Worm (Caenorhabditis elegans) whole organism, L2 larva: ENCODE measurements around the gene bath-1.
"Not testable (repeated sequence)": the region's sequence is repeated elsewhere in the genome, so short reads cannot be mapped to it uniquely, and the experiment has no call there.

Experiments
- F13H6.1 ChIP-seq: sonication (generic microtip); optimal IDR thresholded peaks from 2 replicates; lab custom pipeline; 2016; ENCODE audit warnings: missing genetic modification characterization, missing compliant biosample characterization
- R02D3.7 ChIP-seq: fragments of 150-350 bp; optimal IDR thresholded peaks from 2 replicates; lab custom pipeline; 2014; ENCODE audit warnings: missing biosample characterization, missing genetic modification characterization
- Y55F3AM.14 ChIP-seq: fragments of 200-800 bp; sonication (Bioruptor generic); optimal IDR thresholded peaks from 2 replicates; lab custom pipeline; 2018; ENCODE audit warnings: mild to moderate bottlenecking, missing genetic modification characterization, missing compliant biosample characterization
- ZK546.5 ChIP-seq: sonication (generic microtip); optimal IDR thresholded peaks from 2 replicates; lab custom pipeline; 2017; ENCODE audit warnings: missing biosample characterization, missing genetic modification characterization
- aly-2 ChIP-seq: fragments of 150-350 bp; optimal IDR thresholded peaks from 2 replicates; lab custom pipeline; 2014; ENCODE audit warnings: missing biosample characterization, missing genetic modification characterization
- ama-1 ChIP-seq: fragments of 150-350 bp; optimal IDR thresholded peaks from 2 replicates; lab custom pipeline; 2018; ENCODE audit warnings: inconsistent platforms
- ceh-16 ChIP-seq: fragments of 150-350 bp; optimal IDR thresholded peaks from 2 replicates; lab custom pipeline; 2014; ENCODE audit warnings: missing biosample characterization, missing genetic modification characterization
- ceh-82 ChIP-seq: fragments of 150-350 bp; optimal IDR thresholded peaks from 2 replicates; lab custom pipeline; 2014; ENCODE audit warnings: missing biosample characterization, missing genetic modification characterization
- crh-2 ChIP-seq: sonication (generic microtip); optimal IDR thresholded peaks from 2 replicates; lab custom pipeline; 2017; ENCODE audit warnings: missing biosample characterization, missing genetic modification characterization
- elt-1 ChIP-seq: fragments of 150-350 bp; optimal IDR thresholded peaks from 2 replicates; lab custom pipeline; 2014; ENCODE audit warnings: missing biosample characterization, missing genetic modification characterization
- fos-1 ChIP-seq: fragments of 150-350 bp; optimal IDR thresholded peaks from 2 replicates; lab custom pipeline; 2014; ENCODE audit warnings: missing biosample characterization, missing genetic modification characterization
- gmeb-1 ChIP-seq: fragments of 150-350 bp; optimal IDR thresholded peaks from 2 replicates; lab custom pipeline; 2014; ENCODE audit warnings: missing biosample characterization, missing genetic modification characterization
- lin-11 ChIP-seq: fragments of 150-350 bp; sonication (generic microtip); optimal IDR thresholded peaks from 2 replicates; lab custom pipeline; 2014; ENCODE audit warnings: missing biosample characterization, missing genetic modification characterization, inconsistent platforms, mixed read lengths
- lin-13 ChIP-seq: fragments of 150-350 bp; optimal IDR thresholded peaks from 2 replicates; lab custom pipeline; 2014; ENCODE audit warnings: missing biosample characterization, missing genetic modification reagents, missing genetic modification characterization
- lsy-2 ChIP-seq, 2 experiments: fragments of 150-350 bp in 1 of 2; sonication (generic microtip) in 1 of 2; optimal IDR thresholded peaks; 2 replicates each; lab custom pipeline; 2014 to 2017; ENCODE audit warnings: missing biosample characterization in 2 of 2, missing genetic modification characterization in 2 of 2
- mab-5 ChIP-seq: fragments of 150-350 bp; optimal IDR thresholded peaks from 2 replicates; lab custom pipeline; 2014; ENCODE audit warnings: missing biosample characterization, missing genetic modification characterization
- nhr-10 ChIP-seq: sonication (generic microtip); optimal IDR thresholded peaks from 2 replicates; lab custom pipeline; 2017; ENCODE audit warnings: missing biosample characterization, missing genetic modification characterization
- nhr-11 ChIP-seq: fragments of 150-350 bp; optimal IDR thresholded peaks from 2 replicates; lab custom pipeline; 2014; ENCODE audit warnings: missing biosample characterization, missing genetic modification characterization
- nhr-129 ChIP-seq: fragments of 150-350 bp; optimal IDR thresholded peaks from 2 replicates; lab custom pipeline; 2014; ENCODE audit warnings: missing biosample characterization, missing genetic modification characterization
- nhr-21 ChIP-seq: fragments of 150-350 bp; optimal IDR thresholded peaks from 2 replicates; lab custom pipeline; 2014; ENCODE audit warnings: missing biosample characterization, missing genetic modification characterization
- nhr-23 ChIP-seq: fragments of 150-350 bp; optimal IDR thresholded peaks from 2 replicates; lab custom pipeline; 2014; ENCODE audit warnings: missing biosample characterization, missing genetic modification reagents, missing genetic modification characterization
- nhr-6 ChIP-seq: fragments of 150-350 bp; optimal IDR thresholded peaks from 2 replicates; lab custom pipeline; 2014; ENCODE audit warnings: missing biosample characterization, missing genetic modification characterization
- nhr-77 ChIP-seq: fragments of 150-350 bp; optimal IDR thresholded peaks from 2 replicates; lab custom pipeline; 2014; ENCODE audit warnings: missing biosample characterization, missing genetic modification characterization
- sem-4 ChIP-seq: fragments of 150-350 bp; optimal IDR thresholded peaks from 2 replicates; lab custom pipeline; 2014; ENCODE audit warnings: missing biosample characterization, missing genetic modification reagents, missing genetic modification characterization
- skn-1 ChIP-seq: sonication (generic microtip); optimal IDR thresholded peaks from 2 replicates; lab custom pipeline; 2017; ENCODE audit warnings: missing biosample characterization, missing genetic modification characterization
- sma-3 ChIP-seq: sonication (generic microtip); optimal IDR thresholded peaks from 2 replicates; lab custom pipeline; 2016; ENCODE audit warnings: missing genetic modification reagents, missing genetic modification characterization, missing compliant biosample characterization
- sma-9 ChIP-seq, 2 experiments: fragments of 150-350 bp in 1 of 2; sonication (generic microtip) in 1 of 2; optimal IDR thresholded peaks; 2 replicates each; lab custom pipeline; 2014 to 2016; ENCODE audit warnings: missing genetic modification characterization in 2 of 2, mild to moderate bottlenecking in 1 of 2, missing biosample characterization in 1 of 2, missing compliant biosample characterization in 1 of 2, missing genetic modification reagents in 1 of 2, moderate library complexity in 1 of 2
- snpc-4 ChIP-seq: fragments of 150-350 bp; optimal IDR thresholded peaks from 2 replicates; lab custom pipeline; 2014; ENCODE audit warnings: missing biosample characterization, missing genetic modification characterization
- unc-55 ChIP-seq: fragments of 150-350 bp; sonication (generic microtip); optimal IDR thresholded peaks from 3 replicates; lab custom pipeline; 2014; ENCODE audit warnings: missing biosample characterization, missing genetic modification reagents, missing genetic modification characterization
- unc-62 ChIP-seq: fragments of 150-350 bp; optimal IDR thresholded peaks from 2 replicates; lab custom pipeline; 2014; ENCODE audit warnings: missing biosample characterization, missing genetic modification reagents, missing genetic modification characterization
- zag-1 ChIP-seq: fragments of 150-350 bp; optimal IDR thresholded peaks from 2 replicates; lab custom pipeline; 2014; ENCODE audit warnings: missing biosample characterization, missing genetic modification characterization
- ztf-1 ChIP-seq: fragments of 200-800 bp; sonication (Bioruptor generic); conservative IDR thresholded peaks from 2 replicates; pipeline ENCODE4 v1.3.6; 2022; ENCODE audit warnings: missing genetic modification characterization, missing compliant biosample characterization
- ztf-11 ChIP-seq: sonication (generic microtip); optimal IDR thresholded peaks from 2 replicates; lab custom pipeline; 2017; ENCODE audit warnings: missing biosample characterization, missing genetic modification characterization
- ztf-4 ChIP-seq: fragments of 150-350 bp; optimal IDR thresholded peaks from 2 replicates; lab custom pipeline; 2014; ENCODE audit warnings: missing biosample characterization, missing genetic modification characterization

Gene bath-1

ce11 chrII:2063989-2064388 is 35.4 kb upstream of the bath-1 start, which contains the start of gene F07E5.13:
Gene F07E5.13 (minus strand): TSS chrII:2064089.
- TF ChIP-seq ceh-16 (tag; lab: Kevin White, UChicago) = no peak
- no peak for TF ChIP-seq Y55F3AM.14
- no peak for TF ChIP-seq nhr-6
- no peak for TF ChIP-seq lin-11 (tag; lab: Kevin White, UChicago)
- TF ChIP-seq nhr-21 (tag; lab: Kevin White, UChicago) = no peak
- no peak for TF ChIP-seq elt-1 (tag; lab: Kevin White, UChicago)
- TF ChIP-seq nhr-77 = no peak

DNA sequence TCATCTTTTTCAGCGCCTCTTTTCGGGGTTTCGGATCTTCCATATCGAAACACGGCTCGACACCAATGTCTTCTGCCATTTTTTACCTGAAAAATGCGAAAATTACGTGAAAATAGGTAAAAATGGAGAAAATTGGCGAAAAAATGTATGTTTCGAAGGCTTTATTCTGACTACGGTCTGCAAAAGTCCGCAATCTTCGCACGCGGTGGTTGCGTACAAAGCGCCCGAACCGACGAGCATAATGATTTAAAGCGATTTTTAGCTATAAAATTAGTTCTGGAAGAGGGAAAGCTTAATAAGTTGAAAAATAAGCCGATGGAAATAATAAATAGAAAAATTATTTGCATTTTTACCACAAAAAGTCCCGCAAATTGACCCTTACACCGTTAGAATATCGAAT is 30.4 kb upstream of the bath-1 start, which contains the start of gene F07E5.5:
Gene F07E5.5, minus strand, starts transcription at position 86 of the 400 bp plus-strand sequence.
- TF ChIP-seq sma-3 (GFP tag; lab: Kevin White, UChicago) = peak; percentile 37
- peak; percentile 73 for TF ChIP-seq lin-13
- TF ChIP-seq R02D3.7 (tag; lab: Kevin White, UChicago) = no peak
- no peak for TF ChIP-seq ceh-16 (tag; lab: Kevin White, UChicago)
- no peak for TF ChIP-seq ztf-1 (GFP tag; lab: Robert Waterston, UW)
- no peak for TF ChIP-seq sem-4
- TF ChIP-seq gmeb-1 (tag; lab: Kevin White, UChicago) = peak; percentile 56
- peak; percentile 12 for TF ChIP-seq nhr-129 (tag; lab: Kevin White, UChicago)
- no peak for TF ChIP-seq mab-5
- TF ChIP-seq ceh-82 (tag; lab: Kevin White, UChicago) = no peak
- peak; percentile 91 to 97 for TF ChIP-seq lsy-2 (tag; optimal IDR thresholded peaks at IDR 0.05; lab: Kevin White, UChicago)
- TF ChIP-seq unc-55 (GFP tag; lab: Kevin White, UChicago) = peak; percentile 68
- peak; percentile 5 for TF ChIP-seq crh-2 (tag; lab: Kevin White, UChicago)
- peak; percentile 54 for TF ChIP-seq F13H6.1 (tag; lab: Kevin White, UChicago)
- TF ChIP-seq ZK546.5 (tag; lab: Kevin White, UChicago) = no peak
- no peak for TF ChIP-seq nhr-6
- TF ChIP-seq lin-11 (tag; lab: Kevin White, UChicago) = peak; percentile 30
- peak; percentile 15 for TF ChIP-seq nhr-21 (tag; lab: Kevin White, UChicago)
- no peak for TF ChIP-seq nhr-11 (tag; lab: Kevin White, UChicago)
- no peak for TF ChIP-seq ztf-4

- TF ChIP-seq sma-3 (GFP tag; lab: Kevin White, UChicago) = no peak
- no peak for TF ChIP-seq nhr-77
- no peak for TF ChIP-seq nhr-129 (tag; lab: Kevin White, UChicago)
- no peak for TF ChIP-seq sem-4
- TF ChIP-seq ztf-11 (tag; lab: Kevin White, UChicago) = no peak
- TF ChIP-seq mab-5 = no peak
- no peak for TF ChIP-seq fos-1 (tag; lab: Kevin White, UChicago)
- TF ChIP-seq nhr-10 (tag; lab: Kevin White, UChicago) = no peak
- no peak for TF ChIP-seq snpc-4 (tag; lab: Kevin White, UChicago)
- TF ChIP-seq nhr-11 (tag; lab: Kevin White, UChicago) = no peak
- no peak for TF ChIP-seq sma-9 (GFP tag; optimal IDR thresholded peaks at IDR 0.05; lab: Kevin White, UChicago)
- TF ChIP-seq sma-9 (tag; optimal IDR thresholded peaks at IDR 0.05; lab: Kevin White, UChicago) = no peak
- TF ChIP-seq skn-1 (tag; lab: Kevin White, UChicago) = no peak
- TF ChIP-seq lin-11 (tag; lab: Kevin White, UChicago) = no peak
- no peak for TF ChIP-seq ztf-4
- no peak for TF ChIP-seq unc-62
- no peak for TF ChIP-seq ama-1 (lab: Kevin White, UChicago)
Observed at ce11 chrII:2051372-2051771, 22.8 kb upstream of the bath-1 start, which contains the start of gene fbxb-35. Gene fbxb-35 (plus strand): TSS chrII:2051672.

DNA sequence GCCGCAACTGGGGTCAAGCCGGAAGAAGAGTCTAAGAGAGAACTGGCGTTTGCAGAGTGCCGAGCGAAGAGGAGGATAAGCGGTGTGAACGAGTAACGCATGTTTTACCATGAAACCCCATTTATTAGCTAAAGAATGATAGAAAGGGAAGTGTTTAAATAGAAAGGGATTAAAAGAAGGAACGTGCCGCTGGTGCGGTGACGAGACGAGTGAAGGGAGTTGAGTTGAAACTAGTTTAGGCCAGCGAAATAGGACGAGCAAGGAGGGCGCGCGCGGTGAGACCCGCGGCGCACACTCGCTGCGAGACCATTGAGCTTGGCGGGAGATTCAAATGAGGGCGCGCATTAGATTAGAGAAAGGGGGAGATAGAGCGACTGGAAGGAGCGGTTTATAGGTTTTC is 17.9 kb upstream of the bath-1 start, which contains the start of gene math-1:
Gene math-1, minus strand, starts transcription at position 101 of the 400 bp plus-strand sequence.
- TF ChIP-seq sma-9 (GFP tag; optimal IDR thresholded peaks at IDR 0.05; lab: Kevin White, UChicago); sma-9 (tag; optimal IDR thresholded peaks at IDR 0.05; lab: Kevin White, UChicago); fos-1 (tag; lab: Kevin White, UChicago); ztf-4: not testable (repeated sequence)

ce11 chrII:2045505-2045904 is 16.9 kb upstream of the bath-1 start, which contains the start of gene bath-24:
Gene bath-24 (minus strand): TSS chrII:2045605.
- TF ChIP-seq sma-3 (GFP tag; lab: Kevin White, UChicago) (no peak), ztf-11 (tag; lab: Kevin White, UChicago) (no peak), ceh-16 (tag; lab: Kevin White, UChicago) (no peak), nhr-77 (no peak), zag-1 (no peak), aly-2 (tag; lab: Kevin White, UChicago) (no peak), nhr-6 (no peak), nhr-23 (tag; lab: Kevin White, UChicago) (no peak), unc-55 (GFP tag; lab: Kevin White, UChicago) (no peak)
